Worm (Caenorhabditis elegans) whole organism, L2 larva: ENCODE measurements around the gene srw-53.

Source experiments
- C34F6.9 ChIP-seq: fragments of 150-350 bp; optimal IDR thresholded peaks from 2 replicates; lab custom pipeline; 2014; ENCODE audit warnings: missing biosample characterization, missing genetic modification characterization
- R02D3.7 ChIP-seq: fragments of 150-350 bp; optimal IDR thresholded peaks from 2 replicates; lab custom pipeline; 2014; ENCODE audit warnings: missing biosample characterization, missing genetic modification characterization
- Y55F3AM.14 ChIP-seq: fragments of 200-800 bp; sonication (Bioruptor generic); optimal IDR thresholded peaks from 2 replicates; lab custom pipeline; 2018; ENCODE audit warnings: mild to moderate bottlenecking, missing genetic modification characterization, missing compliant biosample characterization
- ZK546.5 ChIP-seq: sonication (generic microtip); optimal IDR thresholded peaks from 2 replicates; lab custom pipeline; 2017; ENCODE audit warnings: missing biosample characterization, missing genetic modification characterization
- ama-1 ChIP-seq: fragments of 150-350 bp; optimal IDR thresholded peaks from 2 replicates; lab custom pipeline; 2018; ENCODE audit warnings: inconsistent platforms
- ceh-16 ChIP-seq: fragments of 150-350 bp; optimal IDR thresholded peaks from 2 replicates; lab custom pipeline; 2014; ENCODE audit warnings: missing biosample characterization, missing genetic modification characterization
- egl-27 ChIP-seq: sonication (generic microtip); optimal IDR thresholded peaks from 3 replicates; lab custom pipeline; 2017; ENCODE audit warnings: missing biosample characterization, missing genetic modification reagents, missing genetic modification characterization
- elt-3 ChIP-seq: sonication (generic microtip); optimal IDR thresholded peaks from 2 replicates; lab custom pipeline; 2017; ENCODE audit warnings: missing biosample characterization, missing genetic modification characterization
- fos-1 ChIP-seq: fragments of 150-350 bp; optimal IDR thresholded peaks from 2 replicates; lab custom pipeline; 2014; ENCODE audit warnings: missing biosample characterization, missing genetic modification characterization
- gmeb-1 ChIP-seq: fragments of 150-350 bp; optimal IDR thresholded peaks from 2 replicates; lab custom pipeline; 2014; ENCODE audit warnings: missing biosample characterization, missing genetic modification characterization
- lin-11 ChIP-seq: fragments of 150-350 bp; sonication (generic microtip); optimal IDR thresholded peaks from 2 replicates; lab custom pipeline; 2014; ENCODE audit warnings: missing biosample characterization, missing genetic modification characterization, inconsistent platforms, mixed read lengths
- lsy-2 ChIP-seq, 2 experiments: fragments of 150-350 bp in 1 of 2; sonication (generic microtip) in 1 of 2; optimal IDR thresholded peaks; 2 replicates each; lab custom pipeline; 2014 to 2017; ENCODE audit warnings: missing biosample characterization in 2 of 2, missing genetic modification characterization in 2 of 2
- mbf-1 ChIP-seq: sonication (generic microtip); optimal IDR thresholded peaks from 2 replicates; lab custom pipeline; 2017; ENCODE audit warnings: missing biosample characterization, missing genetic modification characterization
- mdl-1 ChIP-seq, 2 experiments: fragments of 150-350 bp in 1 of 2; sonication (generic microtip) in 1 of 2; optimal IDR thresholded peaks; 2 replicates each; lab custom pipeline; 2017; ENCODE audit warnings: missing biosample characterization in 2 of 2, missing genetic modification characterization in 2 of 2
- nhr-10 ChIP-seq: sonication (generic microtip); optimal IDR thresholded peaks from 2 replicates; lab custom pipeline; 2017; ENCODE audit warnings: missing biosample characterization, missing genetic modification characterization
- nhr-11 ChIP-seq: fragments of 150-350 bp; optimal IDR thresholded peaks from 2 replicates; lab custom pipeline; 2014; ENCODE audit warnings: missing biosample characterization, missing genetic modification characterization
- nhr-12 ChIP-seq: fragments of 150-350 bp; optimal IDR thresholded peaks from 2 replicates; lab custom pipeline; 2014; ENCODE audit warnings: missing biosample characterization, missing genetic modification characterization
- nhr-129 ChIP-seq: fragments of 150-350 bp; optimal IDR thresholded peaks from 2 replicates; lab custom pipeline; 2014; ENCODE audit warnings: missing biosample characterization, missing genetic modification characterization
- nhr-23 ChIP-seq: fragments of 150-350 bp; optimal IDR thresholded peaks from 2 replicates; lab custom pipeline; 2014; ENCODE audit warnings: missing biosample characterization, missing genetic modification reagents, missing genetic modification characterization
- nhr-25 ChIP-seq: fragments of 150-350 bp; sonication (generic microtip); optimal IDR thresholded peaks from 3 replicates; lab custom pipeline; 2014; ENCODE audit warnings: missing biosample characterization, missing genetic modification characterization
- nhr-6 ChIP-seq: fragments of 150-350 bp; optimal IDR thresholded peaks from 2 replicates; lab custom pipeline; 2014; ENCODE audit warnings: missing biosample characterization, missing genetic modification characterization
- skn-1 ChIP-seq: sonication (generic microtip); optimal IDR thresholded peaks from 2 replicates; lab custom pipeline; 2017; ENCODE audit warnings: missing biosample characterization, missing genetic modification characterization
- sma-3 ChIP-seq: sonication (generic microtip); optimal IDR thresholded peaks from 2 replicates; lab custom pipeline; 2016; ENCODE audit warnings: missing genetic modification reagents, missing genetic modification characterization, missing compliant biosample characterization
- sma-9 ChIP-seq, 2 experiments: fragments of 150-350 bp in 1 of 2; sonication (generic microtip) in 1 of 2; optimal IDR thresholded peaks; 2 replicates each; lab custom pipeline; 2014 to 2016; ENCODE audit warnings: missing genetic modification characterization in 2 of 2, mild to moderate bottlenecking in 1 of 2, missing biosample characterization in 1 of 2, missing compliant biosample characterization in 1 of 2, missing genetic modification reagents in 1 of 2, moderate library complexity in 1 of 2
- snpc-4 ChIP-seq: fragments of 150-350 bp; optimal IDR thresholded peaks from 2 replicates; lab custom pipeline; 2014; ENCODE audit warnings: missing biosample characterization, missing genetic modification characterization
- unc-39 ChIP-seq: fragments of 150-350 bp; optimal IDR thresholded peaks from 2 replicates; lab custom pipeline; 2014; ENCODE audit warnings: missing biosample characterization, missing genetic modification characterization
- unc-55 ChIP-seq: fragments of 150-350 bp; sonication (generic microtip); optimal IDR thresholded peaks from 3 replicates; lab custom pipeline; 2014; ENCODE audit warnings: missing biosample characterization, missing genetic modification reagents, missing genetic modification characterization
- zag-1 ChIP-seq: fragments of 150-350 bp; optimal IDR thresholded peaks from 2 replicates; lab custom pipeline; 2014; ENCODE audit warnings: missing biosample characterization, missing genetic modification characterization
- ztf-1 ChIP-seq: fragments of 200-800 bp; sonication (Bioruptor generic); conservative IDR thresholded peaks from 2 replicates; pipeline ENCODE4 v1.3.6; 2022; ENCODE audit warnings: missing genetic modification characterization, missing compliant biosample characterization
- ztf-11 ChIP-seq: sonication (generic microtip); optimal IDR thresholded peaks from 2 replicates; lab custom pipeline; 2017; ENCODE audit warnings: missing biosample characterization, missing genetic modification characterization
- ztf-4 ChIP-seq: fragments of 150-350 bp; optimal IDR thresholded peaks from 2 replicates; lab custom pipeline; 2014; ENCODE audit warnings: missing biosample characterization, missing genetic modification characterization

The srw-53 gene

DNA sequence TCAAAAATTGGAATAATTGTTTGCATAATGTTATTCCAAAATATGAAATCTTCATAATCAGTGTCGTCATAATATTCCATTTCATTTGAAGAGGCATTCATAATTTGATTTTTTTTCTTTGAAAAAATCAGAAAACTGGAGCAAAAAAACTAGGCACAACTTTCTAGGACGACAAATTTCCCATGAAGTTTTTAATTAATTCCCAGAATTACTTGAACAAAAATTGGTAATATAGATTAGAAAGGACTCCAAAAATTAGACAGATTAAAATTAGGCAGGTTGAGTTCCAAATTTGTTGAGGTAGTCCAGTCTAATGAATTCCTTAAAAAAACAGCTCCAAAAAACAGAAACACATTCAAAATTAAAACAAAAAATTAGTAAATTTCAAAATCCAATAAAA lies 11.7 kb downstream of the srw-53 start, which contains the start of gene srw-57:
TSS of gene srw-57 (minus strand) at position 101 of the 400 bp plus-strand sequence.
- TF ChIP-seq skn-1 (tag; lab: Kevin White, UChicago) (no peak), nhr-129 (tag; lab: Kevin White, UChicago) (no peak), lsy-2 (tag; optimal IDR thresholded peaks at IDR 0.05; lab: Kevin White, UChicago) (no peak), mbf-1 (tag; lab: Kevin White, UChicago) (no peak), lin-11 (tag; lab: Kevin White, UChicago) (no peak), nhr-12 (tag; lab: Kevin White, UChicago) (no peak), nhr-10 (tag; lab: Kevin White, UChicago) (no peak), unc-55 (GFP tag; lab: Kevin White, UChicago) (no peak)

DNA sequence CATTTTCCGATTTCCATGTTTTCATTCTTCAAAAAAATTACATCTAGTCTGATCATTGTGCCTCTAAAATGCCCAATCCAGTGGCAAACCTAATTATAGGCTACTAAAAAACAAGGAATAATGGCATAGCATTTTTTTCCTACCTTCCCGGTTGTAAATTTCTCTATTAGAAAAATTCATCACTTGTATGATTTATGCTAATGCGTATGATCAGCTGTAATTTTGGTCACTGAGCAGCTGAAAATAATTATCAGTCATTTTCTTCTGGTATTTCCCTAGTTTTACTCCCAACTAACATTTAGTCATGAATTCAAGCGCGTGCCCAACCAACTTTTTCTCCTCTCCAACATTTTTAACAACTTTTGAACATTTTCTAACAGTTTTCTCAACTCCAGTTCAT lies 12.3 kb downstream of the srw-53 start, which contains the start of gene srh-186:
TSS of gene srh-186 (plus strand) at position 301 of the 400 bp plus-strand sequence.
- TF ChIP-seq sma-3: no peak
- no peak for TF ChIP-seq nhr-6 (tag; lab: Kevin White, UChicago)
- TF ChIP-seq unc-55 (GFP tag; lab: Kevin White, UChicago): no peak

DNA sequence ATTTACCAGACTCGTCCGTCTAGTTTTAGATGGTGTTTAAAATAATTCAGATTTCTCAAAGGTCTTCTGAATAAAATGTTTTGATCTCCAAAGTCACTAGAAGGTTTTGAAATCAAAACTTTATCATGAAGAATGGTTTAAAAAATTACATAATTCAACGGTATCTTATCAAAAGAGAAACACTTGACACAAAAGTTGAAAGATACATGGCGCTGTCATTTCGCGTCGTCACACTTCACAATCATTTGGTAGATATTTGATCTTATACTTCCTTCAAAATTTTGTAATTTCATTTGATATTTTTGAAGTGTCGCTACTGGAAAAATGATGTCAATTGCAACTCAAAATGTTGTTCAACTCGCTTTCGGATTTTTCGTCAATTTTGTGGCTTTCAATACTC lies 13.9 kb downstream of the srw-53 start, which contains the start of gene F36G9.3:
TSS of gene F36G9.3 (plus strand) at position 301 of the 400 bp plus-strand sequence.
- TF ChIP-seq ztf-11 (tag; lab: Kevin White, UChicago): no peak
- TF ChIP-seq lsy-2 (tag; optimal IDR thresholded peaks at IDR 0.05; lab: Kevin White, UChicago): no peak
- no peak for TF ChIP-seq sma-3
- no peak for TF ChIP-seq nhr-11
- TF ChIP-seq R02D3.7 (tag; lab: Kevin White, UChicago): no peak
- TF ChIP-seq nhr-10 (tag; lab: Kevin White, UChicago): no peak
- no peak for TF ChIP-seq ceh-16 (tag; lab: Kevin White, UChicago)
- no peak for TF ChIP-seq egl-27 (tag; lab: Kevin White, UChicago)
- TF ChIP-seq mbf-1 (tag; lab: Kevin White, UChicago): no peak
- no peak for TF ChIP-seq snpc-4
- no peak for TF ChIP-seq lin-11 (tag; lab: Kevin White, UChicago)
- no peak for TF ChIP-seq zag-1 (tag; lab: Kevin White, UChicago)
- TF ChIP-seq Y55F3AM.14 (GFP tag; lab: Kevin White, UChicago): no peak

DNA sequence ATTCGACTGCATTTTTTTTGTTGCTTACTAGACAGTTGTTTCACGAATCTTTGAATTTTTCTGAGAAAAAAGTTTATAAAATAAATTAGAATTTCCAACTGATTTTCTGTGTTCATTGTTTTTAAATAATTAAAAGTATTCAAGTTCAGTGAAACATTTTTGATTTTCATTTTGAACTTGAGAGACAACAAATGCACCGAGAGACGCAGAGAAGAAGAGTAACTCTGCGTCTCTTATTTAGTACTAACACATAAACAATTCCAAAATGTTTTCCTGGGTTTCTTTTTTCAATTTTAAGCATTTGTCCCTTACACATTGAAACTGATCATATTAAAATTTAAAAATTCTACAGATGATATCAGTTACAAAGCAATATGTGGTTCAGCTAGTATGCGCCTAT lies 16.2 kb downstream of the srw-53 start:
- TF ChIP-seq sma-9 (GFP tag; optimal IDR thresholded peaks at IDR 0.05; lab: Kevin White, UChicago): peak; percentile 43
- no peak for TF ChIP-seq sma-9 (tag; optimal IDR thresholded peaks at IDR 0.05; lab: Kevin White, UChicago)
- TF ChIP-seq fos-1 (tag; lab: Kevin White, UChicago): no peak
- TF ChIP-seq mdl-1 (tag; optimal IDR thresholded peaks at IDR 0.05; lab: Kevin White, UChicago): no peak
- no peak for TF ChIP-seq ztf-11 (tag; lab: Kevin White, UChicago)
- no peak for TF ChIP-seq ztf-4
- TF ChIP-seq gmeb-1 (tag; lab: Kevin White, UChicago): no peak
- TF ChIP-seq elt-3: no peak
- TF ChIP-seq ztf-1: no peak
- TF ChIP-seq C34F6.9: peak; percentile 18
- TF ChIP-seq, all 48 proteins: peak for 2

DNA sequence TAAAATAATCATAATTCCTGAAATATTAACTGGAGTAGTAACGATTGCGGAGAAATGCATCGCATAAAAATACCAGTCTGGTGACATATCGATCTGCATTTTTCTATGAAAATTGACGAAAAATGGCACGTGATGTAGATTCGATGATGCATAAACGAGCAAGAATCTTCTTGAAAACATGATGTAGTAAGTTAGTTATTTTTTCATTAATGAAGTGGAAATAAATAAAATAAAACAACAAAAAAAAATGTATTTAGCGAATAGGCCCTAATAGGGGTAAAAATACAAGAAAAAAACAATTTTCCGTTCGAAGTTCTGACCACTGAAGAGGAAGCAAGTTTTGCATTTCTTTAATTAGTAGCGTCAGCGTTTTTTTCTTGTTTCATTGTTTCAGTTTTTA lies 21.9 kb downstream of the srw-53 start, which contains the start of gene sri-2:
TSS of gene sri-2 (minus strand) at position 101 of the 400 bp plus-strand sequence.
- TF ChIP-seq nhr-129 (tag; lab: Kevin White, UChicago) (no peak), mdl-1 (tag; optimal IDR thresholded peaks at IDR 0.05; lab: Kevin White, UChicago) (no peak), nhr-25 (tag; lab: Kevin White, UChicago) (no peak), unc-39 (tag; lab: Kevin White, UChicago) (no peak), nhr-23 (no peak), sma-9 (GFP tag; optimal IDR thresholded peaks at IDR 0.05; lab: Kevin White, UChicago) (no peak), sma-9 (tag; optimal IDR thresholded peaks at IDR 0.05; lab: Kevin White, UChicago) (no peak), skn-1 (tag; lab: Kevin White, UChicago) (no peak), zag-1 (tag; lab: Kevin White, UChicago) (no peak), ZK546.5 (tag; lab: Kevin White, UChicago) (no peak), elt-3 (no peak), nhr-10 (tag; lab: Kevin White, UChicago) (no peak), fos-1 (tag; lab: Kevin White, UChicago) (no peak), nhr-6 (tag; lab: Kevin White, UChicago) (no peak)

DNA sequence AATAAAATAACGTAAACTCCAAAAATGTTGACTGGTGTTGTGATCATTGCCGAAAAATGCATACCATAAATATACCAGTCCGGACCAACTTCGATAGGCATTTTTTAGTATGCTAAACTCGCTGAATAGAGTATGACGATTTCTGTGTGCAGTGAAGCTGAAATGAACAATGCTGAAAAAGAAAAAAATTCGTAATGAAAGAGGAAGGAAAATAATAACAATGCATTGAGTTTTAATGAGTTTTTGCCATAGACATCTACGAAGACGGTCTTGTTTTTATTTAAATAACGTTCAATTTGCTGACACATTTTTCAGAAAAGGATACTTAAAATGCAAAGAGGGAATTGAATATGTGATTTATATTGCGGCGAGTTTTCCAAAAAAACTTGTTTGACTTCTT lies 24.3 kb downstream of the srw-53 start, which contains the start of gene sri-1:
TSS of gene sri-1 (minus strand) at position 101 of the 400 bp plus-strand sequence.
- no peak for TF ChIP-seq R02D3.7 (tag; lab: Kevin White, UChicago)
- no peak for TF ChIP-seq ama-1 (lab: Kevin White, UChicago)
- TF ChIP-seq nhr-12 (tag; lab: Kevin White, UChicago): no peak
- no peak for TF ChIP-seq egl-27 (tag; lab: Kevin White, UChicago)
- TF ChIP-seq nhr-10 (tag; lab: Kevin White, UChicago): no peak
- no peak for TF ChIP-seq sma-3
- no peak for TF ChIP-seq mbf-1 (tag; lab: Kevin White, UChicago)
- no peak for TF ChIP-seq nhr-11
- no peak for TF ChIP-seq nhr-129 (tag; lab: Kevin White, UChicago)
